Worm (Caenorhabditis elegans) whole organism, L4 larva: ENCODE results near the gene gcy-4.
A peak's percentile ranks its signal among the peaks of the same experiment; 100 is the strongest.

Experiments
- R02D3.7 ChIP-seq: fragments of 150-350 bp; sonication (generic microtip); optimal IDR thresholded peaks from 3 replicates; lab custom pipeline; 2014; ENCODE audit warnings: missing biosample characterization, missing genetic modification characterization
- T20F7.1 ChIP-seq: fragments of 200-800 bp; sonication (Bioruptor generic); optimal IDR thresholded peaks from 2 replicates; lab custom pipeline; 2018; ENCODE audit warnings: mild to moderate bottlenecking, missing genetic modification characterization, missing compliant biosample characterization
- T26A8.4 ChIP-seq: fragments of 200-800 bp; sonication (Bioruptor generic); IDR thresholded peaks from 2 replicates; pipeline ENCODE4 v1.3.6; 2022; ENCODE audit warnings: missing genetic modification characterization, missing compliant biosample characterization
- Y75B8A.6 ChIP-seq: fragments of 200-800 bp; sonication (Bioruptor generic); IDR thresholded peaks from 2 replicates; pipeline ENCODE4 v1.3.6; 2022; ENCODE audit warnings: missing genetic modification reagents, missing genetic modification characterization, missing compliant biosample characterization
- ama-1 ChIP-seq: fragments of 150-350 bp; optimal IDR thresholded peaks from 2 replicates; lab custom pipeline; 2014; ENCODE audit warnings: inconsistent platforms, mixed read lengths
- arid-1 ChIP-seq: fragments of 200-800 bp; sonication (Bioruptor generic); conservative IDR thresholded peaks from 2 replicates; pipeline ENCODE4 v1.3.6; 2022; ENCODE audit warnings: missing genetic modification reagents, missing genetic modification characterization, missing compliant biosample characterization
- attf-4 ChIP-seq: sonication (generic microtip); optimal IDR thresholded peaks from 3 replicates; lab custom pipeline; 2017; ENCODE audit warnings: missing biosample characterization, missing genetic modification characterization
- ceh-32 ChIP-seq: sonication (generic microtip); optimal IDR thresholded peaks from 2 replicates; lab custom pipeline; 2016; ENCODE audit warnings: mild to moderate bottlenecking, missing genetic modification characterization, missing compliant biosample characterization; ENCODE audit not compliant: poor library complexity
- ctbp-1 ChIP-seq: fragments of 200-800 bp; sonication (Bioruptor generic); IDR thresholded peaks from 2 replicates; pipeline ENCODE4 v1.3.6; 2022; ENCODE audit warnings: missing genetic modification reagents, missing genetic modification characterization, missing compliant biosample characterization
- daf-16 ChIP-seq, 3 experiments: sonication (generic microtip); optimal IDR thresholded peaks; 2 replicates each; lab custom pipeline; 2016 to 2017; ENCODE audit warnings: missing genetic modification characterization in 3 of 3, missing genetic modification reagents in 3 of 3, mild to moderate bottlenecking in 2 of 3, missing compliant biosample characterization in 2 of 3, missing biosample characterization in 1 of 3, moderate library complexity in 1 of 3
- daf-19 ChIP-seq: fragments of 200-800 bp; sonication (Bioruptor generic); conservative IDR thresholded peaks from 2 replicates; pipeline ENCODE4 v1.3.6; 2022; ENCODE audit warnings: missing genetic modification characterization, missing compliant biosample characterization
- dmd-6 ChIP-seq: fragments of 200-800 bp; sonication (Bioruptor generic); IDR thresholded peaks from 2 replicates; pipeline ENCODE4 v1.3.6; 2022; ENCODE audit warnings: missing genetic modification reagents, missing genetic modification characterization, missing compliant biosample characterization
- dpl-1 ChIP-seq: fragments of 150-350 bp; optimal IDR thresholded peaks from 2 replicates; lab custom pipeline; 2014; ENCODE audit warnings: missing biosample characterization, missing genetic modification reagents, missing genetic modification characterization
- dve-1 ChIP-seq: sonication (generic microtip); optimal IDR thresholded peaks from 2 replicates; lab custom pipeline; 2017; ENCODE audit warnings: antibody characterized with exemption, mild to moderate bottlenecking, missing genetic modification characterization, missing compliant biosample characterization; ENCODE audit not compliant: insufficient read depth
- hif-1 ChIP-seq, 2 experiments: sonication (generic microtip); optimal IDR thresholded peaks; 2 replicates each; lab custom pipeline; 2016 to 2017; ENCODE audit warnings: missing compliant biosample characterization in 2 of 2, missing genetic modification characterization in 2 of 2, missing genetic modification reagents in 2 of 2, missing genotype in 2 of 2, mild to moderate bottlenecking in 1 of 2
- hlh-11 ChIP-seq: fragments of 200-800 bp; sonication (Bioruptor generic); optimal IDR thresholded peaks from 2 replicates; lab custom pipeline; 2018; ENCODE audit warnings: mild to moderate bottlenecking, missing genetic modification characterization, missing compliant biosample characterization
- hlh-30 ChIP-seq: sonication (generic microtip); optimal IDR thresholded peaks from 2 replicates; lab custom pipeline; 2017; ENCODE audit warnings: antibody characterized with exemption, mild to moderate bottlenecking, missing genetic modification characterization, missing compliant biosample characterization; ENCODE audit not compliant: insufficient read depth
- hmg-1.1 ChIP-seq: fragments of 200-800 bp; sonication (Bioruptor generic); IDR thresholded peaks from 2 replicates; pipeline ENCODE4 v1.3.6; 2022; ENCODE audit warnings: missing genetic modification reagents, missing genetic modification characterization, missing compliant biosample characterization
- lin-29 ChIP-seq: fragments of 200-800 bp; sonication (Bioruptor generic); IDR thresholded peaks from 2 replicates; pipeline ENCODE4 v1.3.6; 2022; ENCODE audit warnings: missing genetic modification reagents, missing genetic modification characterization, missing compliant biosample characterization
- lin-38 ChIP-seq: fragments of 200-800 bp; sonication (Bioruptor generic); IDR thresholded peaks from 2 replicates; pipeline ENCODE4 v1.3.6; 2022; ENCODE audit warnings: missing genetic modification reagents, missing genetic modification characterization, missing compliant biosample characterization
- lsy-2 ChIP-seq, 2 experiments: fragments of 150-350 bp in 1 of 2; sonication (generic microtip) in 1 of 2; optimal IDR thresholded peaks; 2 replicates each; lab custom pipeline; 2014 to 2017; ENCODE audit warnings: missing biosample characterization in 2 of 2, missing genetic modification characterization in 2 of 2
- mdl-1 ChIP-seq, 2 experiments: fragments of 150-350 bp in 1 of 2; sonication (generic microtip) in 1 of 2; optimal IDR thresholded peaks; 2 replicates each; lab custom pipeline; 2014 to 2017; ENCODE audit warnings: missing biosample characterization in 2 of 2, missing genetic modification characterization in 2 of 2
- mdt-29 ChIP-seq: fragments of 200-800 bp; sonication (Bioruptor generic); IDR thresholded peaks from 2 replicates; pipeline ENCODE4 v1.3.6; 2022; ENCODE audit warnings: missing genetic modification reagents, missing genetic modification characterization, missing compliant biosample characterization
- mep-1 ChIP-seq: fragments of 150-350 bp; sonication (generic microtip); optimal IDR thresholded peaks from 3 replicates; lab custom pipeline; 2014; ENCODE audit warnings: missing biosample characterization, missing genetic modification characterization
- mes-2 ChIP-seq: sonication (generic microtip); optimal IDR thresholded peaks from 2 replicates; lab custom pipeline; 2016; ENCODE audit warnings: missing genotype, mild to moderate bottlenecking, missing genetic modification characterization, missing compliant biosample characterization; ENCODE audit not compliant: poor library complexity, severe bottlenecking
- nhr-10 ChIP-seq: fragments of 150-350 bp; optimal IDR thresholded peaks from 2 replicates; lab custom pipeline; 2014; ENCODE audit warnings: missing biosample characterization, missing genetic modification characterization
- nhr-25 ChIP-seq: sonication (generic microtip); optimal IDR thresholded peaks from 2 replicates; lab custom pipeline; 2017; ENCODE audit warnings: missing genetic modification characterization, mild to moderate bottlenecking, missing compliant biosample characterization, antibody characterized with exemption, moderate library complexity, borderline replicate concordance; ENCODE audit not compliant: insufficient read depth
- nhr-28 ChIP-seq: fragments of 150-350 bp; optimal IDR thresholded peaks from 2 replicates; lab custom pipeline; 2014; ENCODE audit warnings: missing biosample characterization, missing genetic modification characterization
- nhr-77 ChIP-seq: fragments of 150-350 bp; optimal IDR thresholded peaks from 2 replicates; lab custom pipeline; 2014; ENCODE audit warnings: missing biosample characterization, missing genetic modification characterization
- rbr-2 ChIP-seq: sonication (generic microtip); optimal IDR thresholded peaks from 2 replicates; lab custom pipeline; 2016; ENCODE audit warnings: missing genotype, missing genetic modification characterization, missing compliant biosample characterization
- saeg-2 ChIP-seq: fragments of 200-800 bp; sonication (Bioruptor generic); IDR thresholded peaks from 2 replicates; pipeline ENCODE4 v1.3.6; 2022; ENCODE audit warnings: missing genetic modification reagents, missing genetic modification characterization, missing compliant biosample characterization
- skn-1 ChIP-seq: fragments of 150-350 bp; optimal IDR thresholded peaks from 2 replicates; lab custom pipeline; 2014; ENCODE audit warnings: missing biosample characterization, missing genetic modification characterization
- spr-1 ChIP-seq: sonication (generic microtip); optimal IDR thresholded peaks from 2 replicates; lab custom pipeline; 2016; ENCODE audit warnings: mild to moderate bottlenecking, missing genetic modification characterization, missing compliant biosample characterization
- zfp-3 ChIP-seq: fragments of 200-800 bp; sonication (Bioruptor generic); conservative IDR thresholded peaks from 2 replicates; pipeline ENCODE4 v1.3.6; 2022; ENCODE audit warnings: missing genetic modification reagents, missing genetic modification characterization, missing compliant biosample characterization
- ztf-7 ChIP-seq: fragments of 150-350 bp; optimal IDR thresholded peaks from 2 replicates; lab custom pipeline; 2014; ENCODE audit warnings: missing biosample characterization, missing genetic modification characterization

gcy-4 gene

DNA sequence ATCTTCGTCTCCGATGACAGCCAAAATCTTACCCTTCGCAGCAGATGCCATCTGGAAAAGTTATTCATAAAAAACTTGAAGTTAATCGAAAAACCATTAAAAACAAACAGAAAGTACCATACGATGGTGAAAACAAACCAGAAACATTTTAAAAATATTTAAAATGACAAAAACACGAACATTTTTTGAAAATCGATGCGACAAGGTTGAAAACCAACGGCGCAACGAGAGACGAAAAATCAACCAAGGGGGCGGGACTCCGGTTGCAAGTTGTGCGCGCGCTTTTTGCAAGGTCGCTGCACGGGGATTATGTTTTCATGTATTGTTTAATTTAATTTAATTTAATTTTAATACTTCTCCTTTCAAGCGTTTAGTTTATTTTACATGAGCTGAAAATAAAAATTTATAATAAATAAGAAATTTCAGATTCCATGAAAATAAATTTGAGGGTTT, 4.9 kb downstream of the gcy-4 start, which contains the start of gene vha-9 (continued):
- TF ChIP-seq daf-16 (GFP tag; optimal IDR thresholded peaks at IDR 0.05; lab: Kevin White, UChicago) (no peak), daf-16 (tag; optimal IDR thresholded peaks at IDR 0.05; lab: Kevin White, UChicago) (peak; percentile 56), hif-1 (tag; optimal IDR thresholded peaks at IDR 0.05; lab: Kevin White, UChicago) (peak in 1 of 2 experiments; percentile 54), T26A8.4 (0 out of 2 replicates have a peak, but pooled peaks have one; percentile 26), nhr-28 (tag; lab: Kevin White, UChicago) (peak; percentile 62), dpl-1 (peak; percentile 78), hmg-1.1 (GFP tag; lab: Robert Waterston, UW) (peak; percentile 10; the same call in 1 of the 2 replicates), R02D3.7 (tag; lab: Kevin White, UChicago) (no peak), lin-29 (no peak), lsy-2 (tag; optimal IDR thresholded peaks at IDR 0.05; lab: Kevin White, UChicago) (peak in 1 of 2 experiments; percentile 37), mdl-1 (tag; optimal IDR thresholded peaks at IDR 0.05; lab: Kevin White, UChicago) (peak in 1 of 2 experiments; percentile 2), dmd-6 (GFP tag; lab: Robert Waterston, UW) (peak; percentile 31; the same call in 1 of the 2 replicates), arid-1 (GFP tag; lab: Robert Waterston, UW) (0 out of 2 replicates have a peak, but pooled peaks have one; percentile 35), nhr-77 (tag; lab: Kevin White, UChicago) (peak; percentile 53), ama-1 (lab: Kevin White, UChicago) (peak; percentile 63), rbr-2 (tag; lab: Kevin White, UChicago) (peak; percentile 51), daf-19 (GFP tag; lab: Robert Waterston, UW) (peak; percentile 70; the same call in 1 of the 2 replicates), mep-1 (tag; lab: Kevin White, UChicago) (no peak), hlh-11 (tag; lab: Kevin White, UChicago) (peak; percentile 62), lin-38 (GFP tag; lab: Robert Waterston, UW) (peak; percentile 65), mdt-29 (GFP tag; lab: Robert Waterston, UW) (no peak)

DNA sequence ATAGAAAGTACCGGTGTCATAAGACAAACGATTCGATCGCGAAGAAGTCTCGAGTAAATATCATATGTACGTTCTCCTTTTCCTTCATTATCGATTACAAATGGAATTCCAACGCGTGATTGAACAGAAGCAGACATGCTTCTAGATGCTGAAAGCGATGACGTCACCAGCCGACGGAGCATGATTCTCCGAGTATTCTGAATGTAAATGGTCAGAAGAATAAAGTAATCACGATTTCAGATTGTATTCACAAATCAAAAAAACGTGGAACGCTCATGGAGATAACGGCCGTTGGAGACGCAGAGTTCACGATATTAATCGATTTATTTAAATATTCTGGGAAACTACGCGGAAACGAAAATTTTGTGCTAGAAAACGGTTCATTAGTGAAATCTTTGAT, 6.0 kb downstream of the gcy-4 start, which contains the start of gene clpp-1:
Gene clpp-1 (minus strand): TSS at position 197 of the 400 bp plus-strand sequence.
- TF ChIP-seq T20F7.1: peak; percentile 19
- no peak for TF ChIP-seq nhr-25 (tag; lab: Kevin White, UChicago)
- TF ChIP-seq Y75B8A.6 (GFP tag; lab: Robert Waterston, UW): 0 out of 2 replicates have a peak, but pooled peaks have one; percentile 52
- peak; percentile 82 for TF ChIP-seq ama-1 (lab: Kevin White, UChicago)
- peak; percentile 66; the same call in 1 of the 2 replicates for TF ChIP-seq zfp-3 (GFP tag; lab: Robert Waterston, UW)
- TF ChIP-seq mes-2 (tag; lab: Kevin White, UChicago): peak; percentile 16
- no peak for TF ChIP-seq hif-1 (tag; optimal IDR thresholded peaks at IDR 0.05; lab: Kevin White, UChicago)
- TF ChIP-seq hlh-30: peak; percentile 29
- peak; percentile 32 for TF ChIP-seq mep-1 (tag; lab: Kevin White, UChicago)
- TF ChIP-seq arid-1 (GFP tag; lab: Robert Waterston, UW): 0 out of 2 replicates have a peak, but pooled peaks have one; percentile 24
- TF ChIP-seq spr-1 (tag; lab: Kevin White, UChicago): no peak
- no peak for TF ChIP-seq ztf-7 (tag; lab: Kevin White, UChicago)
- no peak for TF ChIP-seq attf-4
- 0 out of 2 replicates have a peak, but pooled peaks have one; percentile 6 for TF ChIP-seq ctbp-1 (GFP tag; lab: Robert Waterston, UW)
- TF ChIP-seq lin-29: no peak
- TF ChIP-seq dve-1 (tag; lab: Kevin White, UChicago): peak; percentile 16
- no peak for TF ChIP-seq ceh-32 (tag; lab: Kevin White, UChicago)
- TF ChIP-seq hlh-11 (tag; lab: Kevin White, UChicago): peak; percentile 20
- no peak for TF ChIP-seq nhr-10 (tag; lab: Kevin White, UChicago)
- peak; percentile 17 for TF ChIP-seq dpl-1
- peak in 1 of 2 experiments; percentile 31 for TF ChIP-seq lsy-2 (tag; optimal IDR thresholded peaks at IDR 0.05; lab: Kevin White, UChicago)
- 0 out of 2 replicates have a peak, but pooled peaks have one; percentile 47 for TF ChIP-seq saeg-2 (GFP tag; lab: Robert Waterston, UW)
- TF ChIP-seq skn-1: no peak
- TF ChIP-seq, all 104 proteins: peak for 14
